Worm (Caenorhabditis elegans) whole organism, L2 larva: ENCODE data around the gene gcst-1.

ENCODE experiments used
- elt-1 ChIP-seq: fragments of 150-350 bp; optimal IDR thresholded peaks from 2 replicates; lab custom pipeline; 2014; ENCODE audit warnings: missing biosample characterization, missing genetic modification characterization
- fos-1 ChIP-seq: fragments of 150-350 bp; optimal IDR thresholded peaks from 2 replicates; lab custom pipeline; 2014; ENCODE audit warnings: missing biosample characterization, missing genetic modification characterization
- lin-13 ChIP-seq: fragments of 150-350 bp; optimal IDR thresholded peaks from 2 replicates; lab custom pipeline; 2014; ENCODE audit warnings: missing biosample characterization, missing genetic modification reagents, missing genetic modification characterization
- nhr-12 ChIP-seq: fragments of 150-350 bp; optimal IDR thresholded peaks from 2 replicates; lab custom pipeline; 2014; ENCODE audit warnings: missing biosample characterization, missing genetic modification characterization
- nhr-23 ChIP-seq: fragments of 150-350 bp; optimal IDR thresholded peaks from 2 replicates; lab custom pipeline; 2014; ENCODE audit warnings: missing biosample characterization, missing genetic modification reagents, missing genetic modification characterization
- nhr-237 ChIP-seq: fragments of 150-350 bp; optimal IDR thresholded peaks from 2 replicates; lab custom pipeline; 2014; ENCODE audit warnings: missing biosample characterization, missing genetic modification characterization
- nhr-77 ChIP-seq: fragments of 150-350 bp; optimal IDR thresholded peaks from 2 replicates; lab custom pipeline; 2014; ENCODE audit warnings: missing biosample characterization, missing genetic modification characterization
- snpc-4 ChIP-seq: fragments of 150-350 bp; optimal IDR thresholded peaks from 2 replicates; lab custom pipeline; 2014; ENCODE audit warnings: missing biosample characterization, missing genetic modification characterization
- unc-39 ChIP-seq: fragments of 150-350 bp; optimal IDR thresholded peaks from 2 replicates; lab custom pipeline; 2014; ENCODE audit warnings: missing biosample characterization, missing genetic modification characterization

DNA sequence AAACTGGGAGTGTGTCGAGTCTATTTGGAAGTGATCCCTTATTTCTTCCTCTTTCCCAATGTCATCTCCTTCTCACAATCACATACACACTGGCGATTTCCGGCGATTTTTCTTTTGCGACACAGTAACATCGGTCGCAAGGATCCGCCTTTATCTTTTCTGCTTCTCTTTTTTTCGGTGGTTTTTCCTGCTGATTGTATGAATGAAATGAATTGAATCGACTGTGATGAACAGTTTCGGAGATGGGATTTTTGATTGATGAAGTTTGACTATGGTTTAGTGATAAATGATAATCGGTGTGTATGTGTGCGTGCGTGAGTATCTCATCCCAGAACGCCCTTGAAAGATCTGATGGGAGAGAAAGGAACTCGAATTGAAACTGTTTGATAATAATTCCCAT, 11.6 kb upstream of the gcst-1 start:
- TF ChIP-seq lin-13 (GFP tag; lab: Kevin White, UChicago): no peak
- TF ChIP-seq elt-1 (tag; lab: Kevin White, UChicago): no peak
- TF ChIP-seq snpc-4 (tag; lab: Kevin White, UChicago): no peak
- TF ChIP-seq nhr-237 (tag; lab: Kevin White, UChicago): no peak
- no peak for TF ChIP-seq nhr-12 (tag; lab: Kevin White, UChicago)
- no peak for TF ChIP-seq fos-1 (tag; lab: Kevin White, UChicago)
- no peak for TF ChIP-seq nhr-23 (tag; lab: Kevin White, UChicago)
- TF ChIP-seq unc-39 (tag; lab: Kevin White, UChicago): no peak
- no peak for TF ChIP-seq nhr-77 (tag; lab: Kevin White, UChicago)
